Worm (Caenorhabditis elegans): ENCODE data around the gene F29C12.6.

DNA sequence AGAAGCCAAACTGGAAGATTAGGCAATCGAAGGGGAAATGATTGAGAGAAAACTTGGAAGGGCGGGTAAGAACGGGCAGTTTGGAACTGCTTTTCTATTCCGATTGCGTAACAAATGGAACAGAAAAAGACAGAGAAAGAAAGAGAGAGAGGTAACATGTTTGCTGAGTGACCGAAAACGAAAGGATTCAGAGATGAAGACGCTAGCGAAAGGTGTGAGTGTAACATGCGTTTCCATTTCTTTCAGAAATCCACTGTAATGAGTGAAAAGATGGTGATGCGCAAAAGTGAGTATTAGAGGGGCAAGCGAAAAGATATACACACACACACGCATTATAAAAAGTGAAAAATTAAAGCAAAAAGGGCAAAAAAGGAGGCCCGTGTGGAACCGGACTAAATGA, 37.8 kb downstream of the F29C12.6 start:
- TF ChIP-seq him-1 (tag; optimal IDR thresholded peaks at IDR 0.05) (no peak), dao-5 (tag; optimal IDR thresholded peaks at IDR 0.05) (no peak)
